Fruit fly (Drosophila melanogaster): ENCODE data around the gene mtg.

mtg gene

dm6 chr3R:8264302-8265080, 14.2 kb downstream of the mtg start, which contains the start of the genes RPA1 and Mcm2 (continued):
- no peak for TF ChIP-seq CG8089 (GFP tag; optimal IDR thresholded peaks at IDR 0.05)
- no peak for TF ChIP-seq Elba2 (GFP tag; optimal IDR thresholded peaks at IDR 0.05)
- no peak for TF ChIP-seq gro (GFP tag; optimal IDR thresholded peaks at IDR 0.05)
- TF ChIP-seq CG13296 (GFP tag; optimal IDR thresholded peaks at IDR 0.05): peak; percentile 69
- peak; percentile 69 for TF ChIP-seq ci (GFP tag; IDR thresholded peaks at IDR 0.05)
- peak; percentile 32 for TF ChIP-seq MTF-1 (GFP tag; optimal IDR thresholded peaks at IDR 0.05; ENCODE audit: borderline replicate concordance)
- no peak for TF ChIP-seq z (GFP tag; IDR thresholded peaks at IDR 0.05)
- no peak for TF ChIP-seq Eip74EF (GFP tag; optimal IDR thresholded peaks at IDR 0.05)
- peak; percentile 58; the same call in 1 of the 3 replicates for TF ChIP-seq otp (GFP tag; IDR thresholded peaks at IDR 0.05)
- TF ChIP-seq CG32532 (GFP tag; IDR thresholded peaks at IDR 0.05): peak; percentile 89
- TF ChIP-seq fru (optimal IDR thresholded peaks at IDR 0.05): no peak
- no peak for TF ChIP-seq Atf-2 (GFP tag; optimal IDR thresholded peaks at IDR 0.05)
- TF ChIP-seq CG11093 (GFP tag; IDR thresholded peaks at IDR 0.05): 0 out of 3 replicates have a peak, but pooled peaks have one; percentile 64
- no peak for TF ChIP-seq btn (GFP tag; optimal IDR thresholded peaks at IDR 0.05)
- TF ChIP-seq phol (tag; optimal IDR thresholded peaks at IDR 0.05): peak; percentile 80
- TF ChIP-seq CG8290 (GFP tag; optimal IDR thresholded peaks at IDR 0.05): peak; percentile 24
- TF ChIP-seq CG8290 (tag; optimal IDR thresholded peaks at IDR 0.05): peak in 1 of 2 experiments; percentile 30
- peak; percentile 37 for TF ChIP-seq CG6683 (GFP tag; optimal IDR thresholded peaks at IDR 0.05)
- TF ChIP-seq psq (GFP tag; optimal IDR thresholded peaks at IDR 0.05): peak; percentile 38
- peak; percentile 84 for TF ChIP-seq CG18262 (tag; optimal IDR thresholded peaks at IDR 0.05)
- TF ChIP-seq CG4424 (GFP tag; optimal IDR thresholded peaks at IDR 0.05): peak; percentile 84
- peak; percentile 47 for TF ChIP-seq cato (GFP tag; optimal IDR thresholded peaks at IDR 0.05; ENCODE audit: borderline replicate concordance)
- peak; percentile 47 for TF ChIP-seq CG15601 (tag; optimal IDR thresholded peaks at IDR 0.05)
- no peak for TF ChIP-seq bigmax (GFP tag; optimal IDR thresholded peaks at IDR 0.05)
- peak; percentile 49 for TF ChIP-seq trh (GFP tag; optimal IDR thresholded peaks at IDR 0.05)
- TF ChIP-seq sqz (GFP tag; optimal IDR thresholded peaks at IDR 0.05): no peak
- peak; percentile 66 for TF ChIP-seq CG8388 (GFP tag; optimal IDR thresholded peaks at IDR 0.05)
- TF ChIP-seq HmgD (GFP tag; optimal IDR thresholded peaks at IDR 0.05): no peak
- TF ChIP-seq CG2116 (GFP tag; optimal IDR thresholded peaks at IDR 0.05): peak; percentile 97
- TF ChIP-seq NFAT (GFP tag; IDR thresholded peaks at IDR 0.05): peak; percentile 93
- TF ChIP-seq Ssrp (tag; optimal IDR thresholded peaks at IDR 0.05): peak; percentile 82
- peak; percentile 49 for TF ChIP-seq CG4730 (GFP tag; IDR thresholded peaks at IDR 0.05)
- peak; percentile 67; the same call in 1 of the 2 replicates for TF ChIP-seq aop (GFP tag; IDR thresholded peaks at IDR 0.05)
- peak; percentile 89 for TF ChIP-seq CG10543 (GFP tag; optimal IDR thresholded peaks at IDR 0.05)
- peak; percentile 44 for TF ChIP-seq onecut (GFP tag; IDR thresholded peaks at IDR 0.05)
- TF ChIP-seq NC2β (GFP tag; optimal IDR thresholded peaks at IDR 0.05): no peak
- TF ChIP-seq lmd (GFP tag; IDR thresholded peaks at IDR 0.05): peak; percentile 82
- TF ChIP-seq lilli (GFP tag; optimal IDR thresholded peaks at IDR 0.05): peak; percentile 72
- TF ChIP-seq CG30020 (tag; optimal IDR thresholded peaks at IDR 0.05): peak; percentile 70
- peak; percentile 41 for TF ChIP-seq CG17328 (GFP tag; IDR thresholded peaks at IDR 0.05)
- TF ChIP-seq CG13424 (tag; optimal IDR thresholded peaks at IDR 0.05): peak; percentile 85
- peak; percentile 56 for TF ChIP-seq croc (GFP tag; conservative IDR thresholded peaks at IDR 0.05)
- TF ChIP-seq CG18599 (GFP tag; optimal IDR thresholded peaks at IDR 0.05): peak; percentile 81
- TF ChIP-seq C15 (GFP tag; IDR thresholded peaks at IDR 0.05): 0 out of 3 replicates have a peak, but pooled peaks have one; percentile 6
- no peak for TF ChIP-seq fd64A (GFP tag; optimal IDR thresholded peaks at IDR 0.05)
- TF ChIP-seq Lim3 (GFP tag; IDR thresholded peaks at IDR 0.05): no peak
- no peak for TF ChIP-seq Sin3A (optimal IDR thresholded peaks at IDR 0.05)
- no peak for TF ChIP-seq CG1647 (GFP tag; optimal IDR thresholded peaks at IDR 0.05)
- TF ChIP-seq az2 (GFP tag; optimal IDR thresholded peaks at IDR 0.05): peak; percentile 81
- no peak for TF ChIP-seq CG7963 (GFP tag; IDR thresholded peaks at IDR 0.05; ENCODE audit: partially characterized antibody)

All from whole organism, embryonic.